Fruit fly (Drosophila melanogaster) whole organism, embryonic: ENCODE results near the gene CG33679.

Experiments used
- Abd-B ChIP-seq: fragments of 200-800 bp; sonication (Bioruptor generic); optimal IDR thresholded peaks from 2 replicates; lab custom pipeline; 2018; ENCODE audit warnings: missing biosample characterization, mild to moderate bottlenecking, missing genetic modification characterization, moderate library complexity
- CG10209 ChIP-seq: fragments of 200-800 bp; sonication (Bioruptor generic); optimal IDR thresholded peaks from 3 replicates; lab custom pipeline; 2017; ENCODE audit warnings: missing biosample characterization, mild to moderate bottlenecking, missing genetic modification characterization, missing genetic modification reagents
- CG11456 ChIP-seq: fragments of 200-800 bp; sonication (Bioruptor generic); IDR thresholded peaks from 3 replicates; pipeline ENCODE4 v1.3.6; 2022; ENCODE audit warnings: missing biosample characterization, missing genetic modification characterization
- CG11504 ChIP-seq: fragments of 200-800 bp; sonication (Bioruptor generic); optimal IDR thresholded peaks from 3 replicates; lab custom pipeline; 2019; ENCODE audit warnings: missing biosample characterization, mild to moderate bottlenecking, missing genetic modification characterization, moderate library complexity
- CG11723 ChIP-seq: fragments of 200-800 bp; sonication (Bioruptor generic); optimal IDR thresholded peaks from 2 replicates; lab custom pipeline; 2017; ENCODE audit warnings: missing biosample characterization, mild to moderate bottlenecking, missing genetic modification characterization
- CG12391 ChIP-seq: fragments of 200-800 bp; sonication (Bioruptor generic); optimal IDR thresholded peaks from 3 replicates; lab custom pipeline; 2018; ENCODE audit warnings: missing biosample characterization, mild to moderate bottlenecking, missing genetic modification characterization, moderate library complexity
- CG14667 ChIP-seq: fragments of 200-800 bp; sonication (Bioruptor generic); IDR thresholded peaks from 2 replicates; pipeline ENCODE4 v1.3.6; 2022; ENCODE audit warnings: missing biosample characterization, missing genetic modification characterization
- CG14710 ChIP-seq: fragments of 200-800 bp; sonication (Bioruptor generic); optimal IDR thresholded peaks from 3 replicates; lab custom pipeline; 2019; ENCODE audit warnings: missing biosample characterization, mild to moderate bottlenecking, missing genetic modification characterization, moderate library complexity
- CG15479 ChIP-seq: fragments of 200-800 bp; sonication (Bioruptor generic); optimal IDR thresholded peaks from 3 replicates; lab custom pipeline; 2019; ENCODE audit warnings: missing biosample characterization, mild to moderate bottlenecking, missing genetic modification characterization, moderate library complexity
- CG15514 ChIP-seq: fragments of 200-800 bp; sonication (Bioruptor generic); optimal IDR thresholded peaks from 3 replicates; lab custom pipeline; 2017; ENCODE audit warnings: missing biosample characterization, missing genetic modification characterization, mild to moderate bottlenecking, moderate library complexity, missing genetic modification reagents
- CG1647 ChIP-seq: fragments of 200-800 bp; sonication (Bioruptor generic); optimal IDR thresholded peaks from 3 replicates; lab custom pipeline; 2016; ENCODE audit warnings: missing biosample characterization, missing genetic modification characterization
- CG17385 ChIP-seq: fragments of 200-800 bp; sonication (Bioruptor generic); optimal IDR thresholded peaks from 3 replicates; lab custom pipeline; 2018; ENCODE audit warnings: missing biosample characterization, mild to moderate bottlenecking, missing genetic modification characterization
- CG17912 ChIP-seq: fragments of 200-800 bp; sonication (Bioruptor generic); optimal IDR thresholded peaks from 2 replicates; lab custom pipeline; 2018; ENCODE audit warnings: missing biosample characterization, mild to moderate bottlenecking, missing genetic modification characterization
- CG2889 ChIP-seq: fragments of 200-800 bp; sonication (Bioruptor generic); IDR thresholded peaks from 3 replicates; pipeline ENCODE4 v1.3.6; 2022; ENCODE audit warnings: missing biosample characterization, missing genetic modification characterization
- CG30403 ChIP-seq: fragments of 200-800 bp; sonication (Bioruptor generic); optimal IDR thresholded peaks from 3 replicates; lab custom pipeline; 2016; ENCODE audit warnings: missing biosample characterization, missing genetic modification characterization
- CG4328 ChIP-seq: fragments of 200-800 bp; sonication (Bioruptor generic); optimal IDR thresholded peaks from 3 replicates; lab custom pipeline; 2017; ENCODE audit warnings: missing biosample characterization, missing genetic modification reagents, missing genetic modification characterization
- CG6654 ChIP-seq: fragments of 200-800 bp; sonication (Bioruptor generic); optimal IDR thresholded peaks from 2 replicates; lab custom pipeline; 2017; ENCODE audit warnings: missing biosample characterization, mild to moderate bottlenecking, missing genetic modification characterization
- CG6791 ChIP-seq: fragments of 200-800 bp; sonication (Bioruptor generic); IDR thresholded peaks from 3 replicates; pipeline ENCODE4 v1.3.6; 2022; ENCODE audit warnings: missing biosample characterization, missing genetic modification characterization; ENCODE audit not compliant: partially characterized antibody
- CG7372 ChIP-seq: fragments of 200-800 bp; sonication (Bioruptor generic); IDR thresholded peaks from 2 replicates; pipeline ENCODE4 v1.3.6; 2022; ENCODE audit warnings: missing biosample characterization, missing genetic modification characterization
- CG8359 ChIP-seq: fragments of 200-800 bp; sonication (Bioruptor generic); optimal IDR thresholded peaks from 2 replicates; lab custom pipeline; 2017; ENCODE audit warnings: missing biosample characterization, mild to moderate bottlenecking, missing genetic modification characterization, borderline replicate concordance
- CG9817 ChIP-seq: fragments of 200-800 bp; sonication (Bioruptor generic); optimal IDR thresholded peaks from 2 replicates; lab custom pipeline; 2018; ENCODE audit warnings: missing biosample characterization, mild to moderate bottlenecking, missing genetic modification characterization, moderate library complexity
- CkIIα-i1 ChIP-seq: fragments of 200-800 bp; sonication (Bioruptor generic); IDR thresholded peaks from 2 replicates; pipeline ENCODE4 v1.3.6; 2022; ENCODE audit warnings: missing biosample characterization, missing genetic modification characterization
- D19A ChIP-seq: fragments of 200-800 bp; optimal IDR thresholded peaks from 3 replicates; lab custom pipeline; 2019; ENCODE audit warnings: missing biosample characterization, mild to moderate bottlenecking, missing genetic modification characterization, moderate library complexity
- Dref ChIP-seq: fragments of 200-800 bp; sonication (Bioruptor generic); IDR thresholded peaks from 2 replicates; pipeline ENCODE4 v1.3.6; 2022; ENCODE audit warnings: missing biosample characterization, missing genetic modification characterization
- Gsc ChIP-seq: fragments of 200-800 bp; sonication (Bioruptor generic); IDR thresholded peaks from 2 replicates; pipeline ENCODE4 v1.3.6; 2022; ENCODE audit warnings: missing biosample characterization, missing genetic modification characterization
- H15 ChIP-seq: fragments of 200-800 bp; sonication (Bioruptor generic); IDR thresholded peaks from 3 replicates; pipeline ENCODE4 v1.3.6; 2022; ENCODE audit warnings: missing biosample characterization, missing genetic modification characterization
- Hr3 ChIP-seq: fragments of 200-800 bp; sonication (Bioruptor generic); optimal IDR thresholded peaks from 3 replicates; lab custom pipeline; 2016; ENCODE audit warnings: missing biosample characterization, missing genetic modification characterization
- Lim3 ChIP-seq: fragments of 200-800 bp; sonication (Bioruptor generic); IDR thresholded peaks from 2 replicates; pipeline ENCODE4 v1.3.6; 2022; ENCODE audit warnings: missing biosample characterization, missing genetic modification characterization
- MBD-R2 ChIP-seq: fragments of 200-800 bp; sonication (Bioruptor generic); IDR thresholded peaks from 2 replicates; pipeline ENCODE4 v1.3.6; 2022; ENCODE audit warnings: missing biosample characterization, missing genetic modification characterization
- Max ChIP-seq: fragments of 200-800 bp; sonication (Bioruptor generic); optimal IDR thresholded peaks from 2 replicates; lab custom pipeline; 2016; ENCODE audit warnings: missing biosample characterization, mild to moderate bottlenecking, missing genetic modification characterization
- NC2β ChIP-seq: fragments of 200-800 bp; sonication (Bioruptor generic); optimal IDR thresholded peaks from 2 replicates; lab custom pipeline; 2016; ENCODE audit warnings: missing biosample characterization, missing genetic modification characterization
- Neu2 ChIP-seq: fragments of 200-800 bp; sonication (Bioruptor generic); optimal IDR thresholded peaks from 3 replicates; lab custom pipeline; 2016; ENCODE audit warnings: missing biosample characterization, missing genetic modification characterization, borderline replicate concordance
- Pdp1 ChIP-seq, 2 experiments: fragments of 200-800 bp; sonication (Bioruptor generic); optimal IDR thresholded peaks; 3 replicates each; lab custom pipeline; 2016; ENCODE audit warnings: missing biosample characterization in 2 of 2, missing genetic modification characterization in 2 of 2, mild to moderate bottlenecking in 1 of 2, moderate library complexity in 1 of 2
- Ravus ChIP-seq: fragments of 200-800 bp; sonication (Bioruptor generic); IDR thresholded peaks from 2 replicates; pipeline ENCODE4 v1.3.6; 2022; ENCODE audit warnings: missing biosample characterization, missing genetic modification characterization
- Side ChIP-seq: fragments of 200-800 bp; sonication (Bioruptor generic); optimal IDR thresholded peaks from 2 replicates; lab custom pipeline; 2016; ENCODE audit warnings: missing biosample characterization, missing genetic modification characterization
- aop ChIP-seq: fragments of 200-800 bp; sonication (Bioruptor generic); IDR thresholded peaks from 2 replicates; pipeline ENCODE4 v1.3.6; 2022; ENCODE audit warnings: missing biosample characterization, missing genetic modification characterization
- bbx ChIP-seq: fragments of 200-800 bp; sonication (Bioruptor generic); IDR thresholded peaks from 2 replicates; pipeline ENCODE4 v1.3.6; 2022; ENCODE audit warnings: missing biosample characterization, missing genetic modification characterization; ENCODE audit not compliant: partially characterized antibody
- bowl ChIP-seq: fragments of 200-800 bp; sonication (Bioruptor generic); IDR thresholded peaks from 2 replicates; pipeline ENCODE4 v1.3.6; 2022; ENCODE audit warnings: missing biosample characterization, missing genetic modification characterization
- crol ChIP-seq: fragments of 200-800 bp; sonication (Bioruptor generic); IDR thresholded peaks from 2 replicates; pipeline ENCODE4 v1.3.6; 2022; ENCODE audit warnings: missing biosample characterization, missing genetic modification characterization
- dysf ChIP-seq: fragments of 200-800 bp; sonication (Bioruptor generic); IDR thresholded peaks from 3 replicates; pipeline ENCODE4 v1.3.6; 2022; ENCODE audit warnings: missing biosample characterization, missing genetic modification characterization
- hbn ChIP-seq: fragments of 200-800 bp; sonication (Bioruptor generic); IDR thresholded peaks from 2 replicates; pipeline ENCODE4 v1.3.6; 2022; ENCODE audit warnings: missing biosample characterization, missing genetic modification characterization; ENCODE audit not compliant: partially characterized antibody
- ind ChIP-seq: fragments of 200-800 bp; sonication (Bioruptor generic); optimal IDR thresholded peaks from 3 replicates; lab custom pipeline; 2016; ENCODE audit warnings: missing biosample characterization, missing genetic modification characterization
- pita ChIP-seq: fragments of 200-800 bp; sonication (Bioruptor generic); optimal IDR thresholded peaks from 2 replicates; lab custom pipeline; 2017; ENCODE audit warnings: missing biosample characterization, mild to moderate bottlenecking, missing genetic modification characterization
- seq ChIP-seq: fragments of 200-800 bp; sonication (Bioruptor generic); IDR thresholded peaks from 2 replicates; pipeline ENCODE4 v1.3.6; 2022; ENCODE audit warnings: missing biosample characterization, missing genetic modification characterization
- slp2 ChIP-seq: fragments of 200-800 bp; sonication (Bioruptor generic); optimal IDR thresholded peaks from 2 replicates; lab custom pipeline; 2016; ENCODE audit warnings: missing biosample characterization, missing genetic modification characterization
- so ChIP-seq: fragments of 200-800 bp; sonication (Bioruptor generic); IDR thresholded peaks from 3 replicates; pipeline ENCODE4 v1.3.6; 2022; ENCODE audit warnings: missing biosample characterization, missing genetic modification characterization
- tap ChIP-seq: fragments of 200-800 bp; optimal IDR thresholded peaks from 3 replicates; lab custom pipeline; 2019; ENCODE audit warnings: missing biosample characterization, mild to moderate bottlenecking, missing genetic modification characterization, moderate library complexity
- tgo ChIP-seq: fragments of 200-800 bp; sonication (Bioruptor generic); IDR thresholded peaks from 3 replicates; pipeline ENCODE4 v1.3.6; 2022; ENCODE audit warnings: missing biosample characterization, missing genetic modification characterization
- toy ChIP-seq: fragments of 200-800 bp; sonication (Bioruptor generic); IDR thresholded peaks from 2 replicates; pipeline ENCODE4 v1.3.6; 2022; ENCODE audit warnings: missing biosample characterization, missing genetic modification characterization
- zf30C ChIP-seq: fragments of 200-800 bp; sonication (Bioruptor generic); optimal IDR thresholded peaks from 3 replicates; lab custom pipeline; 2018; ENCODE audit warnings: missing biosample characterization, mild to moderate bottlenecking, missing genetic modification characterization

Gene CG33679

dm6 chr2L:15009703-15010102, 48.4 kb upstream of the CG33679 start, which contains the start of the genes THG and Rnmt (continued):
- TF ChIP-seq zf30C (GFP tag; lab: Kevin White, UChicago): no peak
- TF ChIP-seq H15 (GFP tag; lab: Robert Waterston, UW): peak; percentile 83
- peak; percentile 60; the same call in 1 of the 3 replicates for TF ChIP-seq so (GFP tag; lab: Robert Waterston, UW)
- no peak for TF ChIP-seq CG6654 (GFP tag; lab: Kevin White, UChicago)
- peak; percentile 57; the same call in 1 of the 2 replicates for TF ChIP-seq CkIIα-i1 (GFP tag; lab: Robert Waterston, UW)
- TF ChIP-seq dysf: peak; percentile 84
- TF ChIP-seq Dref: peak; percentile 82
- TF ChIP-seq CG11456 (GFP tag; lab: Robert Waterston, UW): peak; percentile 85
- no peak for TF ChIP-seq Gsc (GFP tag; lab: Robert Waterston, UW)
- no peak for TF ChIP-seq slp2 (GFP tag; lab: Kevin White, UChicago)
- TF ChIP-seq Max (GFP tag; lab: Kevin White, UChicago): peak; percentile 79
- peak; percentile 88 for TF ChIP-seq NC2β (GFP tag; lab: Kevin White, UChicago)
- peak; percentile 58 for TF ChIP-seq bowl
- TF ChIP-seq Hr3 (GFP tag; lab: Kevin White, UChicago): peak; percentile 96
- peak; percentile 65 for TF ChIP-seq tap (tag; lab: Kevin White, UChicago)
- peak; percentile 56 for TF ChIP-seq CG15514 (GFP tag; lab: Kevin White, UChicago)
- peak; percentile 60 for TF ChIP-seq D19A (tag; lab: Kevin White, UChicago)
- TF ChIP-seq CG14667 (GFP tag; lab: Robert Waterston, UW): peak; percentile 76
- peak; percentile 83 for TF ChIP-seq hbn (GFP tag; lab: Robert Waterston, UW)
- peak; percentile 85 for TF ChIP-seq CG14710 (tag; lab: Kevin White, UChicago)
- peak; percentile 93 for TF ChIP-seq MBD-R2 (GFP tag; lab: Robert Waterston, UW)
- peak; percentile 67 for TF ChIP-seq CG11723
- TF ChIP-seq Abd-B: peak; percentile 54
- TF ChIP-seq CG9817: peak; percentile 90
- peak; percentile 85 for TF ChIP-seq tgo (GFP tag; lab: Robert Waterston, UW)
- TF ChIP-seq CG8359 (GFP tag; lab: Kevin White, UChicago): peak; percentile 4
- TF ChIP-seq Side: peak; percentile 57
- TF ChIP-seq CG6791 (GFP tag; lab: Robert Waterston, UW): peak; percentile 82
- TF ChIP-seq aop (GFP tag; lab: Robert Waterston, UW): peak; percentile 50; the same call in 1 of the 2 replicates
- no peak for TF ChIP-seq CG15479 (GFP tag; lab: Kevin White, UChicago)
- peak; percentile 81 for TF ChIP-seq ind
- peak; percentile 28; the same call in 1 of the 2 replicates for TF ChIP-seq Ravus
- TF ChIP-seq bbx (GFP tag; lab: Robert Waterston, UW): peak; percentile 81
- TF ChIP-seq seq (GFP tag; lab: Robert Waterston, UW): peak; percentile 49; the same call in 1 of the 2 replicates
- peak; percentile 92 for TF ChIP-seq CG12391 (tag; lab: Kevin White, UChicago)
- TF ChIP-seq CG11504 (tag; lab: Kevin White, UChicago): peak; percentile 83
- peak; percentile 38; the same call in 1 of the 2 replicates for TF ChIP-seq Lim3
- peak; percentile 50 for TF ChIP-seq CG4328
- TF ChIP-seq Pdp1 (GFP tag; optimal IDR thresholded peaks at IDR 0.05; lab: Kevin White, UChicago): peak; percentile 68 to 69
- TF ChIP-seq CG17385: peak; percentile 77
- TF ChIP-seq CG10209: peak; percentile 70
- TF ChIP-seq Neu2: no peak
- TF ChIP-seq pita (GFP tag; lab: Kevin White, UChicago): no peak
- TF ChIP-seq toy (GFP tag; lab: Robert Waterston, UW): 0 out of 2 replicates have a peak, but pooled peaks have one; percentile 28
- TF ChIP-seq CG17912: peak; percentile 2
- TF ChIP-seq CG30403 (GFP tag; lab: Kevin White, UChicago): peak; percentile 93
- peak; percentile 85 for TF ChIP-seq CG7372 (GFP tag; lab: Robert Waterston, UW)
- peak; percentile 33; the same call in 1 of the 2 replicates for TF ChIP-seq crol (GFP tag; lab: Robert Waterston, UW)
- TF ChIP-seq CG2889 (GFP tag; lab: Robert Waterston, UW): peak; percentile 52; the same call in 2 of the 3 replicates
- peak; percentile 54 for TF ChIP-seq CG1647 (GFP tag; lab: Kevin White, UChicago)
